Worm (Caenorhabditis elegans) whole organism, L4 larva: ENCODE measurements around the gene M02F4.2.
A peak's percentile ranks its signal among the peaks of the same experiment; 100 is the strongest.

Experiments used
- R02D3.7 ChIP-seq: fragments of 150-350 bp; sonication (generic microtip); optimal IDR thresholded peaks from 3 replicates; lab custom pipeline; 2014; ENCODE audit warnings: missing biosample characterization, missing genetic modification characterization
- ces-1 ChIP-seq: fragments of 150-350 bp; sonication (generic microtip); optimal IDR thresholded peaks from 4 replicates; lab custom pipeline; 2014; ENCODE audit warnings: missing biosample characterization, missing genetic modification reagents, missing genetic modification characterization
- hif-1 ChIP-seq, 2 experiments: sonication (generic microtip); optimal IDR thresholded peaks; 2 replicates each; lab custom pipeline; 2016 to 2017; ENCODE audit warnings: missing compliant biosample characterization in 2 of 2, missing genetic modification characterization in 2 of 2, missing genetic modification reagents in 2 of 2, missing genotype in 2 of 2, mild to moderate bottlenecking in 1 of 2
- lin-15B ChIP-seq: fragments of 150-350 bp; sonication (generic microtip); optimal IDR thresholded peaks from 3 replicates; lab custom pipeline; 2014; ENCODE audit warnings: missing biosample characterization, missing genetic modification characterization
- lsy-2 ChIP-seq, 2 experiments: fragments of 150-350 bp in 1 of 2; sonication (generic microtip) in 1 of 2; optimal IDR thresholded peaks; 2 replicates each; lab custom pipeline; 2014 to 2017; ENCODE audit warnings: missing biosample characterization in 2 of 2, missing genetic modification characterization in 2 of 2
- mdl-1 ChIP-seq, 2 experiments: fragments of 150-350 bp in 1 of 2; sonication (generic microtip) in 1 of 2; optimal IDR thresholded peaks; 2 replicates each; lab custom pipeline; 2014 to 2017; ENCODE audit warnings: missing biosample characterization in 2 of 2, missing genetic modification characterization in 2 of 2
- nhr-111 ChIP-seq: fragments of 200-800 bp; sonication (Bioruptor generic); optimal IDR thresholded peaks from 2 replicates; lab custom pipeline; 2018; ENCODE audit warnings: mild to moderate bottlenecking, missing genetic modification characterization, missing compliant biosample characterization
- nhr-28 ChIP-seq: fragments of 150-350 bp; optimal IDR thresholded peaks from 2 replicates; lab custom pipeline; 2014; ENCODE audit warnings: missing biosample characterization, missing genetic modification characterization
- pqm-1 ChIP-seq: sonication (generic microtip); optimal IDR thresholded peaks from 2 replicates; lab custom pipeline; 2017; ENCODE audit warnings: missing biosample characterization, missing genetic modification characterization
- snpc-4 ChIP-seq: fragments of 150-350 bp; optimal IDR thresholded peaks from 2 replicates; lab custom pipeline; 2014; ENCODE audit warnings: missing biosample characterization, missing genetic modification characterization

- peak in 1 of 2 experiments; percentile 57 for TF ChIP-seq mdl-1 (tag; optimal IDR thresholded peaks at IDR 0.05; lab: Kevin White, UChicago)
- peak; percentile 55 for TF ChIP-seq nhr-28
- TF ChIP-seq lin-15B (tag; lab: Kevin White, UChicago) = no peak
- TF ChIP-seq R02D3.7 = no peak
- TF ChIP-seq nhr-111 (GFP tag; lab: Kevin White, UChicago) = no peak
- peak in 1 of 2 experiments; percentile 7 for TF ChIP-seq lsy-2 (tag; optimal IDR thresholded peaks at IDR 0.05; lab: Kevin White, UChicago)
- no peak for TF ChIP-seq hif-1 (tag; optimal IDR thresholded peaks at IDR 0.05; lab: Kevin White, UChicago)
- no peak for TF ChIP-seq ces-1 (GFP tag; lab: Kevin White, UChicago)
- TF ChIP-seq pqm-1 (tag; lab: Kevin White, UChicago) = no peak
- TF ChIP-seq snpc-4 = no peak
These were observed 14.1 kb downstream of the M02F4.2 start for ce11 chrX:3019996-3020395.
